Worm (Caenorhabditis elegans): ENCODE measurements around the gene talp-3.

The talp-3 gene

DNA sequence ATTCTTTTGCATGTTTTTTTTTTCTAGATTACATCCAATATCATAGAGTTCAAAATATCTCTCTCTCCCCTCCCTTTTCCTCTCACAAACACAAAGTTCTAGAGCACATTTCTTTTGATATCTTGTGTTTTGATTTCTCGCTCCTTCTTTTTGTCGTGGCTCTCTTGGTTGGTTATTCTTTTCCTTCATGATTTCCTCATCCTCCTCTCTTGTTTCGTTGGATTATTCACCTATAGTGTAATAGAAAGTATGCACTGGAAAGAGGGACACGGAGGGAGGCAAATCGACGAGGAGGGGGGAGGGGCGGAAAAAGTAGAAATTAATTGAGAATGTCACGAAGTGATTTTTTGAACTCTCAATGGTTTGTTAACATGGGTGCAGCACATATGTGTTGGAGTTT, 46.7 kb downstream of the talp-3 start:
- TF ChIP-seq ekl-4 (GFP tag; IDR thresholded peaks at IDR 0.05), result no peak
- no peak for TF ChIP-seq F52B5.7 (tag; optimal IDR thresholded peaks at IDR 0.05)
- no peak for TF ChIP-seq efl-1 (GFP tag; optimal IDR thresholded peaks at IDR 0.05)
- TF ChIP-seq repo-1 (tag; optimal IDR thresholded peaks at IDR 0.05), result no peak
- no peak for TF ChIP-seq rpc-1 (optimal IDR thresholded peaks at IDR 0.05)
- TF ChIP-seq rpc-1 (tag; optimal IDR thresholded peaks at IDR 0.05), result no peak
- TF ChIP-seq dpff-1 (tag; optimal IDR thresholded peaks at IDR 0.05), result no peak
- TF ChIP-seq Y79H2A.3 (GFP tag; conservative IDR thresholded peaks at IDR 0.05), result no peak
- TF ChIP-seq F22D6.2 (tag; optimal IDR thresholded peaks at IDR 0.05), result no peak
- no peak for TF ChIP-seq nfya-2 (GFP tag; IDR thresholded peaks at IDR 0.05)
- no peak for TF ChIP-seq sdz-38 (tag; optimal IDR thresholded peaks at IDR 0.05)
- TF ChIP-seq Y53G8AR.9 (GFP tag; conservative IDR thresholded peaks at IDR 0.05), result no peak
- no peak for TF ChIP-seq ztf-26 (tag; optimal IDR thresholded peaks at IDR 0.05)
- no peak for TF ChIP-seq F55B11.4 (tag; optimal IDR thresholded peaks at IDR 0.05; ENCODE audit: borderline replicate concordance, insufficient read depth)
- no peak for TF ChIP-seq unc-62 (GFP tag; optimal IDR thresholded peaks at IDR 0.05)

ce11 chrIV:14605143-14605542, 48.0 kb downstream of the talp-3 start:
- TF ChIP-seq F39B2.1 (GFP tag; IDR thresholded peaks at IDR 0.05) (no peak), ztf-18 (tag; optimal IDR thresholded peaks at IDR 0.05) (no peak), egrh-3 (GFP tag; IDR thresholded peaks at IDR 0.05) (no peak), snpc-1.3 (tag; optimal IDR thresholded peaks at IDR 0.05; ENCODE audit: insufficient read depth) (no peak), gei-17 (GFP tag; optimal IDR thresholded peaks at IDR 0.05) (no peak), nhr-80 (tag; optimal IDR thresholded peaks at IDR 0.05) (no peak), xnd-1 (tag; optimal IDR thresholded peaks at IDR 0.05) (no peak), ceh-40 (GFP tag; IDR thresholded peaks at IDR 0.05) (no peak), nfyb-1 (GFP tag; IDR thresholded peaks at IDR 0.05) (no peak), T26A5.8 (tag; optimal IDR thresholded peaks at IDR 0.05) (no peak), nhr-27 (tag; optimal IDR thresholded peaks at IDR 0.05) (no peak), rpc-1 (optimal IDR thresholded peaks at IDR 0.05) (no peak), rpc-1 (tag; optimal IDR thresholded peaks at IDR 0.05) (no peak), B0019.2 (GFP tag; conservative IDR thresholded peaks at IDR 0.05) (no peak)

- TF ChIP-seq F23B12.7 (tag; optimal IDR thresholded peaks at IDR 0.05; ENCODE audit: insufficient read depth) (no peak), mel-28 (tag; optimal IDR thresholded peaks at IDR 0.05; ENCODE audit: borderline replicate concordance) (no peak), mxl-1 (tag; optimal IDR thresholded peaks at IDR 0.05) (no peak), C17E4.6 (GFP tag; IDR thresholded peaks at IDR 0.05) (no peak), F49E8.2 (tag; optimal IDR thresholded peaks at IDR 0.05; ENCODE audit: insufficient read depth) (no peak), pbrm-1 (GFP tag; IDR thresholded peaks at IDR 0.05) (no peak), hrde-1 (tag; optimal IDR thresholded peaks at IDR 0.05; ENCODE audit: borderline replicate concordance) (no peak), cebp-1 (GFP tag; IDR thresholded peaks at IDR 0.05) (no peak), cebp-1 (tag; optimal IDR thresholded peaks at IDR 0.05) (no peak), ama-1 (optimal IDR thresholded peaks at IDR 0.05) (no peak), ama-1 (GFP tag; optimal IDR thresholded peaks at IDR 0.05) (no peak), akir-1 (GFP tag; optimal IDR thresholded peaks at IDR 0.05) (no peak), let-526 (GFP tag; IDR thresholded peaks at IDR 0.05) (no peak), unc-130 (GFP tag; optimal IDR thresholded peaks at IDR 0.05) (no peak), attf-6 (GFP tag; IDR thresholded peaks at IDR 0.05) (no peak), snpc-1.1 (tag; optimal IDR thresholded peaks at IDR 0.05; ENCODE audit: insufficient read depth) (no peak), hmg-1.2 (GFP tag; IDR thresholded peaks at IDR 0.05) (no peak)
Observed at ce11 chrIV:14603022-14603421, 50.2 kb downstream of the talp-3 start.
